Worm (Caenorhabditis elegans) whole organism, L1 larva: ENCODE measurements around the gene pqn-68.
A peak's percentile ranks its signal among the peaks of the same experiment; 100 is the strongest.

ENCODE experiments used
- C16A3.4 ChIP-seq: fragments of 150-350 bp; optimal IDR thresholded peaks from 2 replicates; lab custom pipeline; 2014; ENCODE audit warnings: missing biosample characterization, missing genetic modification characterization
- Y116A8C.19 ChIP-seq: sonication (generic microtip); optimal IDR thresholded peaks from 2 replicates; lab custom pipeline; 2016; ENCODE audit warnings: missing compliant biosample characterization, missing genetic modification characterization, borderline replicate concordance
- alr-1 ChIP-seq: fragments of 200-800 bp; sonication (Bioruptor generic); optimal IDR thresholded peaks from 2 replicates; lab custom pipeline; 2018; ENCODE audit warnings: borderline replicate concordance, mild to moderate bottlenecking, missing genetic modification characterization, missing compliant biosample characterization
- ama-1 ChIP-seq: fragments of 150-350 bp; optimal IDR thresholded peaks from 2 replicates; lab custom pipeline; 2014
- ceh-8 ChIP-seq: fragments of 200-800 bp; sonication (Bioruptor generic); optimal IDR thresholded peaks from 2 replicates; lab custom pipeline; 2018; ENCODE audit warnings: mild to moderate bottlenecking, missing genetic modification characterization, moderate library complexity, missing compliant biosample characterization
- ces-1 ChIP-seq: fragments of 150-350 bp; optimal IDR thresholded peaks from 2 replicates; lab custom pipeline; 2014; ENCODE audit warnings: missing biosample characterization, missing genetic modification reagents, missing genetic modification characterization
- dsc-1 ChIP-seq: sonication (generic microtip); optimal IDR thresholded peaks from 2 replicates; lab custom pipeline; 2016; ENCODE audit warnings: mild to moderate bottlenecking, missing genetic modification characterization, missing compliant biosample characterization
- efl-1 ChIP-seq, 4 experiments: fragments of 150-350 bp; optimal IDR thresholded peaks in 3 of 4; peaks in 1 of 4; 1 replicate in 1 of 4; 2 replicates in 3 of 4; lab custom pipeline; 2014; ENCODE audit warnings: missing biosample characterization in 2 of 4, missing genetic modification characterization in 2 of 4, missing genetic modification reagents in 2 of 4
- efl-3 ChIP-seq: fragments of 200-800 bp; sonication (Bioruptor generic); optimal IDR thresholded peaks from 2 replicates; lab custom pipeline; 2018; ENCODE audit warnings: mild to moderate bottlenecking, missing genetic modification characterization, missing compliant biosample characterization
- egl-27 ChIP-seq, 2 experiments: fragments of 150-350 bp in 1 of 2; sonication (generic microtip); optimal IDR thresholded peaks; 3 replicates each; lab custom pipeline; 2017 to 2018; ENCODE audit warnings: missing biosample characterization in 2 of 2, missing genetic modification characterization in 2 of 2, missing genetic modification reagents in 2 of 2
- elt-2 ChIP-seq: sonication (generic microtip); optimal IDR thresholded peaks from 2 replicates; lab custom pipeline; 2016; ENCODE audit warnings: missing genetic modification characterization, mild to moderate bottlenecking, inconsistent platforms, missing compliant biosample characterization, missing genetic modification reagents
- elt-3 ChIP-seq, 6 experiments: fragments of 150-350 bp in 1 of 6; sonication (generic microtip); optimal IDR thresholded peaks; 2 replicates each; lab custom pipeline; 2017 to 2018; ENCODE audit warnings: missing biosample characterization in 6 of 6, missing genetic modification characterization in 6 of 6, inconsistent platforms in 1 of 6
- ets-5 ChIP-seq: fragments of 200-800 bp; sonication (Bioruptor generic); IDR thresholded peaks from 2 replicates; pipeline ENCODE4 v1.3.6; 2022; ENCODE audit warnings: missing genetic modification characterization, missing compliant biosample characterization
- fkh-10 ChIP-seq: sonication (generic microtip); optimal IDR thresholded peaks from 2 replicates; lab custom pipeline; 2017; ENCODE audit warnings: missing biosample characterization, missing genetic modification reagents, missing genetic modification characterization
- fkh-4 ChIP-seq: sonication (generic microtip); optimal IDR thresholded peaks from 2 replicates; lab custom pipeline; 2016; ENCODE audit warnings: missing compliant biosample characterization, missing genetic modification characterization, borderline replicate concordance
- fos-1 ChIP-seq: fragments of 150-350 bp; optimal IDR thresholded peaks from 2 replicates; lab custom pipeline; 2014; ENCODE audit warnings: missing biosample characterization, missing genetic modification characterization
- grh-1 ChIP-seq: fragments of 200-800 bp; sonication (Bioruptor generic); IDR thresholded peaks from 2 replicates; pipeline ENCODE4 v1.3.6; 2022; ENCODE audit warnings: missing genetic modification reagents, missing genetic modification characterization, missing compliant biosample characterization
- hlh-17 ChIP-seq: fragments of 200-800 bp; sonication (Bioruptor generic); optimal IDR thresholded peaks from 2 replicates; lab custom pipeline; 2018; ENCODE audit warnings: missing genetic modification characterization, mild to moderate bottlenecking, missing compliant biosample characterization, moderate library complexity, borderline replicate concordance
- hpl-2 ChIP-seq: fragments of 150-350 bp; optimal IDR thresholded peaks from 2 replicates; lab custom pipeline; 2014; ENCODE audit warnings: missing biosample characterization, missing genetic modification reagents, missing genetic modification characterization
- jun-1 ChIP-seq: fragments of 150-350 bp; optimal IDR thresholded peaks from 2 replicates; lab custom pipeline; 2014; ENCODE audit warnings: missing biosample characterization, missing genetic modification reagents, missing genetic modification characterization
- lin-14 ChIP-seq: fragments of 200-800 bp; sonication (Bioruptor generic); optimal IDR thresholded peaks from 2 replicates; lab custom pipeline; 2018; ENCODE audit warnings: mild to moderate bottlenecking, missing genetic modification characterization, moderate library complexity, missing compliant biosample characterization
- lin-35 ChIP-seq, 2 experiments: fragments of 150-350 bp; optimal IDR thresholded peaks; 2 replicates each; lab custom pipeline; 2014; ENCODE audit warnings: missing biosample characterization in 2 of 2, missing genetic modification characterization in 2 of 2, missing genetic modification reagents in 2 of 2
- lin-39 ChIP-seq: fragments of 150-350 bp; optimal IDR thresholded peaks from 2 replicates; lab custom pipeline; 2014; ENCODE audit warnings: missing biosample characterization, missing genetic modification reagents, missing genetic modification characterization
- lir-3 ChIP-seq: sonication (generic microtip); optimal IDR thresholded peaks from 2 replicates; lab custom pipeline; 2016; ENCODE audit warnings: mild to moderate bottlenecking, missing genetic modification characterization, moderate library complexity, missing compliant biosample characterization; ENCODE audit not compliant: poor library complexity
- lsy-2 ChIP-seq, 2 experiments: fragments of 150-350 bp; optimal IDR thresholded peaks; 2 replicates each; lab custom pipeline; 2014; ENCODE audit warnings: missing biosample characterization in 2 of 2, missing genetic modification characterization in 2 of 2
- mdl-1 ChIP-seq, 2 experiments: fragments of 150-350 bp; optimal IDR thresholded peaks; 2 replicates each; lab custom pipeline; 2014 to 2017; ENCODE audit warnings: missing biosample characterization in 2 of 2, missing genetic modification characterization in 2 of 2, inconsistent platforms in 1 of 2
- mep-1 ChIP-seq: fragments of 150-350 bp; optimal IDR thresholded peaks from 2 replicates; lab custom pipeline; 2014; ENCODE audit warnings: missing biosample characterization, missing genetic modification characterization
- nhr-11 ChIP-seq: fragments of 150-350 bp; optimal IDR thresholded peaks from 2 replicates; lab custom pipeline; 2014; ENCODE audit warnings: missing biosample characterization, missing genetic modification characterization
- nhr-12 ChIP-seq: sonication (generic microtip); optimal IDR thresholded peaks from 2 replicates; lab custom pipeline; 2017; ENCODE audit warnings: missing biosample characterization, missing genetic modification characterization
- nhr-237 ChIP-seq: fragments of 150-350 bp; optimal IDR thresholded peaks from 2 replicates; lab custom pipeline; 2014; ENCODE audit warnings: missing biosample characterization, missing genetic modification characterization
- nhr-28 ChIP-seq: fragments of 150-350 bp; optimal IDR thresholded peaks from 2 replicates; lab custom pipeline; 2014; ENCODE audit warnings: missing biosample characterization, missing genetic modification characterization
- nhr-71 ChIP-seq: sonication (generic microtip); optimal IDR thresholded peaks from 2 replicates; lab custom pipeline; 2016; ENCODE audit warnings: mild to moderate bottlenecking, missing genetic modification characterization, moderate library complexity, missing compliant biosample characterization
- nhr-84 ChIP-seq: sonication (generic microtip); optimal IDR thresholded peaks from 2 replicates; lab custom pipeline; 2017; ENCODE audit warnings: missing biosample characterization, missing genetic modification characterization
- nhr-90 ChIP-seq: sonication (generic microtip); optimal IDR thresholded peaks from 2 replicates; lab custom pipeline; 2016; ENCODE audit warnings: mild to moderate bottlenecking, missing genetic modification characterization, missing compliant biosample characterization; ENCODE audit not compliant: poor library complexity
- pqm-1 ChIP-seq: sonication (generic microtip); optimal IDR thresholded peaks from 3 replicates; lab custom pipeline; 2017; ENCODE audit warnings: missing biosample characterization, missing genetic modification characterization
- rnt-1 ChIP-seq: sonication (generic microtip); optimal IDR thresholded peaks from 2 replicates; lab custom pipeline; 2016; ENCODE audit warnings: mild to moderate bottlenecking, missing genetic modification characterization, moderate library complexity, missing compliant biosample characterization
- snu-23 ChIP-seq: sonication (generic microtip); optimal IDR thresholded peaks from 2 replicates; lab custom pipeline; 2016; ENCODE audit warnings: missing genetic modification characterization, missing compliant biosample characterization
- sox-4 ChIP-seq: sonication (generic microtip); optimal IDR thresholded peaks from 2 replicates; lab custom pipeline; 2016; ENCODE audit warnings: missing genetic modification characterization, missing compliant biosample characterization
- swsn-7 ChIP-seq: sonication (generic microtip); optimal IDR thresholded peaks from 2 replicates; lab custom pipeline; 2016; ENCODE audit warnings: missing genetic modification characterization, missing compliant biosample characterization
- tbx-2 ChIP-seq: sonication (generic microtip); optimal IDR thresholded peaks from 2 replicates; lab custom pipeline; 2016; ENCODE audit warnings: missing genetic modification characterization, missing compliant biosample characterization
- unc-130 ChIP-seq: fragments of 150-350 bp; optimal IDR thresholded peaks from 2 replicates; lab custom pipeline; 2017; ENCODE audit warnings: missing biosample characterization, missing genetic modification characterization, inconsistent platforms
- unc-30 ChIP-seq: sonication (generic microtip); optimal IDR thresholded peaks from 2 replicates; lab custom pipeline; 2017; ENCODE audit warnings: missing biosample characterization, missing genetic modification characterization
- unc-62 ChIP-seq: fragments of 150-350 bp; optimal IDR thresholded peaks from 2 replicates; lab custom pipeline; 2014; ENCODE audit warnings: missing biosample characterization, missing genetic modification reagents, missing genetic modification characterization
- unc-86 ChIP-seq: sonication (generic microtip); optimal IDR thresholded peaks from 2 replicates; lab custom pipeline; 2016; ENCODE audit warnings: missing genetic modification characterization, missing compliant biosample characterization
- unc-98 ChIP-seq: fragments of 200-800 bp; sonication (Bioruptor generic); IDR thresholded peaks from 2 replicates; pipeline ENCODE4 v1.3.6; 2022; ENCODE audit warnings: missing genetic modification characterization, missing compliant biosample characterization
- vab-15 ChIP-seq: sonication (generic microtip); optimal IDR thresholded peaks from 2 replicates; lab custom pipeline; 2017; ENCODE audit warnings: missing genotype, mild to moderate bottlenecking, missing genetic modification characterization, missing compliant biosample characterization
- xbp-1 ChIP-seq: sonication (generic microtip); optimal IDR thresholded peaks from 2 replicates; lab custom pipeline; 2016; ENCODE audit warnings: missing genetic modification characterization, missing compliant biosample characterization
- zag-1 ChIP-seq: fragments of 150-350 bp; optimal IDR thresholded peaks from 2 replicates; lab custom pipeline; 2014; ENCODE audit warnings: missing biosample characterization, missing genetic modification characterization
- zip-4 ChIP-seq: fragments of 200-800 bp; sonication (Bioruptor generic); optimal IDR thresholded peaks from 2 replicates; lab custom pipeline; 2018; ENCODE audit warnings: mild to moderate bottlenecking, missing genetic modification characterization, moderate library complexity, missing compliant biosample characterization

Gene pqn-68

DNA sequence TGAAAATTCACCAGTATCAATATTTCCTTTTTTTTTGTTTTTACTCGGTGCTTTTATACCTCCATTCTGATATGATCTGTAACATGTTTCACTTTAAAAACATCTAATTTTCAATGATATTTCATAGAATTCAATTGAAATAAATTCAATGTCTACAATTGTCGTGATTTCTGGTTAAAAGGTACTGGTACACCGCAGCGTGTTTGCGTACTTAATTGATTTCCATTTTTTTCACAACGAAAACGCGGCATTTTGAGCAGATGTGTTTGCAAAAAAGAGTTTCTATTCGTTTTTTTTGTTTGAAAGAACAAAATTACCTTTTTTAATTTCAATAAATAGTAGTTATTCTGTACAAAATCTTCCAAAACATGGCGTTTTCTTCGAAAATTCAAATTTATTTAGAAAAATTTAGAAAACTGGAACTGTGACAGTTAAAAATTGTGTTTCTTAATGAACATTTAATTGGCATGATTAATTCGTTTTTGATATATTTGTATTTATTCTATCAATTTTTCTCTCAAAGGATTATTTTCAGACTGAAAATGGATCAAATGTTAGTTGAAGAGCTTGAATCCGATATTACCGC lies 18.2 kb downstream of the pqn-68 start, which contains the start of gene pnn-1 (continued):
- TF ChIP-seq unc-30 (tag; lab: Kevin White, UChicago) = no peak
- no peak for TF ChIP-seq grh-1
- no peak for TF ChIP-seq unc-62 (GFP tag; lab: Kevin White, UChicago)
- TF ChIP-seq nhr-11 (tag; lab: Kevin White, UChicago) = no peak
- TF ChIP-seq ets-5 = no peak
- TF ChIP-seq ces-1 (GFP tag; lab: Kevin White, UChicago) = no peak
- no peak for TF ChIP-seq Y116A8C.19
- peak; percentile 12 for TF ChIP-seq tbx-2 (tag; lab: Kevin White, UChicago)
- peak; percentile 40 to 58 for TF ChIP-seq efl-1 (optimal IDR thresholded peaks at IDR 0.05; lab: Kevin White, UChicago)
- TF ChIP-seq efl-1 (GFP tag; optimal IDR thresholded peaks at IDR 0.05 in 1 of 2; lab: Kevin White, UChicago) = peak; percentile 49 to 95
- TF ChIP-seq pqm-1 (tag; lab: Kevin White, UChicago) = no peak
- TF ChIP-seq dsc-1 (tag; lab: Kevin White, UChicago) = no peak
- no peak for TF ChIP-seq egl-27 (tag; optimal IDR thresholded peaks at IDR 0.05; lab: Kevin White, UChicago)
- TF ChIP-seq fkh-4 (tag; lab: Kevin White, UChicago) = no peak
- no peak for TF ChIP-seq elt-2
- TF ChIP-seq unc-86 (tag; lab: Kevin White, UChicago) = no peak
- no peak for TF ChIP-seq ama-1
- TF ChIP-seq unc-98 (GFP tag; lab: Robert Waterston, UW) = no peak
- TF ChIP-seq C16A3.4 = peak; percentile 44
- no peak for TF ChIP-seq jun-1
- no peak for TF ChIP-seq vab-15 (tag; lab: Kevin White, UChicago)
- no peak for TF ChIP-seq unc-130
- no peak for TF ChIP-seq hpl-2 (GFP tag; lab: Kevin White, UChicago)
- TF ChIP-seq nhr-12 = no peak
- TF ChIP-seq ceh-8 (GFP tag; lab: Kevin White, UChicago) = no peak
- peak; percentile 44 for TF ChIP-seq nhr-71 (tag; lab: Kevin White, UChicago)
- peak; percentile 28 to 63 for TF ChIP-seq lin-35 (GFP tag; optimal IDR thresholded peaks at IDR 0.05; lab: Kevin White, UChicago)
- no peak for TF ChIP-seq nhr-84 (tag; lab: Kevin White, UChicago)
- TF ChIP-seq efl-3 (GFP tag; lab: Kevin White, UChicago) = no peak
- TF ChIP-seq rnt-1 (tag; lab: Kevin White, UChicago) = no peak
- TF ChIP-seq, all 84 proteins: peak for 14

- TF ChIP-seq alr-1 (tag; lab: Kevin White, UChicago) = no peak
- no peak for TF ChIP-seq xbp-1 (tag; lab: Kevin White, UChicago)
- no peak for TF ChIP-seq zip-4 (GFP tag; lab: Kevin White, UChicago)
- no peak for TF ChIP-seq sox-4
- TF ChIP-seq jun-1 = no peak
- TF ChIP-seq ama-1 = no peak
- no peak for TF ChIP-seq unc-86 (tag; lab: Kevin White, UChicago)
- TF ChIP-seq nhr-237 (tag; lab: Kevin White, UChicago) = no peak
- no peak for TF ChIP-seq mdl-1 (tag; optimal IDR thresholded peaks at IDR 0.05; lab: Kevin White, UChicago)
- no peak for TF ChIP-seq fkh-10 (GFP tag; lab: Kevin White, UChicago)
- no peak for TF ChIP-seq tbx-2 (tag; lab: Kevin White, UChicago)
- no peak for TF ChIP-seq efl-1 (optimal IDR thresholded peaks at IDR 0.05; lab: Kevin White, UChicago)
- no peak for TF ChIP-seq efl-1 (GFP tag; optimal IDR thresholded peaks at IDR 0.05 in 1 of 2; lab: Kevin White, UChicago)
- no peak for TF ChIP-seq lsy-2 (tag; optimal IDR thresholded peaks at IDR 0.05; lab: Kevin White, UChicago)
- no peak for TF ChIP-seq lin-14 (GFP tag; lab: Kevin White, UChicago)
Measured at ce11 chrV:12974047-12974446, 21.6 kb downstream of the pqn-68 start.

- no peak for TF ChIP-seq fos-1
- no peak for TF ChIP-seq swsn-7 (tag; lab: Kevin White, UChicago)
- no peak for TF ChIP-seq elt-3 (tag; optimal IDR thresholded peaks at IDR 0.05; lab: Kevin White, UChicago)
- TF ChIP-seq unc-86 (tag; lab: Kevin White, UChicago) = no peak
- no peak for TF ChIP-seq nhr-11 (tag; lab: Kevin White, UChicago)
- TF ChIP-seq sox-4 = no peak
- TF ChIP-seq lin-39 = no peak
- no peak for TF ChIP-seq snu-23
- TF ChIP-seq mep-1 (tag; lab: Kevin White, UChicago) = no peak
- TF ChIP-seq zag-1 (tag; lab: Kevin White, UChicago) = no peak
- TF ChIP-seq vab-15 (tag; lab: Kevin White, UChicago) = no peak
- TF ChIP-seq hpl-2 (GFP tag; lab: Kevin White, UChicago) = no peak
- no peak for TF ChIP-seq nhr-90
- TF ChIP-seq C16A3.4 = no peak
- no peak for TF ChIP-seq hlh-17 (GFP tag; lab: Kevin White, UChicago)
- no peak for TF ChIP-seq lir-3 (tag; lab: Kevin White, UChicago)
- no peak for TF ChIP-seq nhr-28 (tag; lab: Kevin White, UChicago)
Measured at ce11 chrV:12987061-12987460, 34.6 kb downstream of the pqn-68 start, which contains the start of gene shw-3. Gene shw-3, minus strand, starts transcription at chrV:12987161.
